Worm (Caenorhabditis elegans) whole organism, dauer: ENCODE results near the gene T05B4.9.

Source experiments
- unc-62 ChIP-seq: sonication (generic microtip); optimal IDR thresholded peaks from 2 replicates; lab custom pipeline; 2017; ENCODE audit warnings: missing biosample characterization, missing genetic modification reagents, missing genetic modification characterization

The T05B4.9 gene

DNA sequence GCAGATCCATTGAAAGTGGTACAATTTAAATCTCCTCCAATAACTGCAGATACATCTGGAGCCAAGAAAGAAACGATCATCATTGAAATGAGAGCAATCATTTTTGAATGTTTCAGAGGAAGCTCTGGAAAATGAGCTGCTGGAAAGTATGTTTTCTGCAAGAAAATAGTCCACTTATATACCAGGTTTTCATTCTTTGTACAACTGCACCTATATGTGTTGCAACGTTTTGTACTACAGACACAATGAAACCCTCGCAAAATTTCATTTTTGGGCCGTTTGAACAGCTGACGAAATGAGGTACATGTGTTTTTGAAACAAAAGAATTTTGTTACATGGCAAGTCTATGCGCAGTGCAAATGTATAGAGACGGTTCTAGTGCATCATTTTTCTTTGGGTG, at the start of gene T05B4.9:
TSS of gene T05B4.9 (minus strand) at position 101 of the 400 bp plus-strand sequence.
- TF ChIP-seq unc-62: no peak

- no peak for TF ChIP-seq unc-62
Observed at ce11 chrV:4164504-4164959, 46.3 kb upstream of the T05B4.9 start, which contains the start of gene Y45G5AM.3. Y45G5AM.3 (plus strand) TSS chrV:4164554.

DNA sequence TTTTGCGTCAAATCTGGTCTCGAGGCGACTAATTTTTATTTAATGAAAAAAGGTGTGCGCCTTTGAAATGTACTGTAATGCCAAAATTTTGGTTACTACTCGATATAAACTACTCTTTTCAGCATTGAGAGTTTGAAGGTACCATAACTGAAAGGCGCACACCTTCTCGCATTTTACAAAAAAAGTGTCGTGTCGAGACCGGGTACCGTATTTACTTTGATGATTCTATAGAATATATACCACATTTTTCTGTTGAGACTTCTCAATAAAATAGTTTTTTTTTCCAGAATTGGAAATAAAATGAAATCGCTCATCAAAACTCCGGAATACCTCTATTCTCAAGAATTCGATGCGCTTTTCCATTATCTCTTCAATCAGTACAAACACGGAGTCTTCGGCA, 44.7 kb upstream of the T05B4.9 start, which contains the start of gene Y45G5AM.4:
TSS of gene Y45G5AM.4 (plus strand) at position 301 of the 400 bp plus-strand sequence.
- no peak for TF ChIP-seq unc-62

- TF ChIP-seq unc-62: no peak
Observed at ce11 chrV:4160086-4160485, 41.9 kb upstream of the T05B4.9 start, which contains the start of gene Y45G5AM.5. Y45G5AM.5 (plus strand) TSS chrV:4160386.

ce11 chrV:4157291-4157690, 39.1 kb upstream of the T05B4.9 start:
- TF ChIP-seq unc-62: no peak

- TF ChIP-seq unc-62: no peak
Observed at ce11 chrV:4152200-4152599, 34.0 kb upstream of the T05B4.9 start, which contains the start of gene Y45G5AM.6. Y45G5AM.6 (minus strand) TSS chrV:4152300.

DNA sequence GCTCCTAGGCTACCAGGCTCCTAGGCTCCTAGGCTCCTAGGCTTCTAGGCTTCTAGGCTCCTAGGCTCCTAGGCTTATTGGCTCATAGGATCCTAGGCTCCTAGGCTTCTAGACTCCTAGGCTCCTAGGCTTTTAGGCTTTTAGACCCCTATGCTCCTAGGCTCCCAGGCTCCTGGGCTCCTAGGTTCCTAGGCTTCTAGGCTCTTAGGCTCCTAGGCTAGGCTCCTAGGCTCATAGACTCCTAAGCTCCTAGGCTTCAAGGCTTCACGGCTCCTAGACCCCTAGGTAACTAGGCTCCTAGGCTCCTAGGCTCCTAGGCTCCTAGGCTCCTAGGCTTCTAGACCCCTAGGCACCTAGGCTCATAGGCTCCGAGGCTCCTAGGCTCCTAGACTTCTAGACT, 33.2 kb upstream of the T05B4.9 start:
- no peak for TF ChIP-seq unc-62

ce11 chrV:4144205-4144604, 26.0 kb upstream of the T05B4.9 start, which contains the start of gene Y45G5AL.1:
Y45G5AL.1 (plus strand) TSS chrV:4144505.
- no peak for TF ChIP-seq unc-62

DNA sequence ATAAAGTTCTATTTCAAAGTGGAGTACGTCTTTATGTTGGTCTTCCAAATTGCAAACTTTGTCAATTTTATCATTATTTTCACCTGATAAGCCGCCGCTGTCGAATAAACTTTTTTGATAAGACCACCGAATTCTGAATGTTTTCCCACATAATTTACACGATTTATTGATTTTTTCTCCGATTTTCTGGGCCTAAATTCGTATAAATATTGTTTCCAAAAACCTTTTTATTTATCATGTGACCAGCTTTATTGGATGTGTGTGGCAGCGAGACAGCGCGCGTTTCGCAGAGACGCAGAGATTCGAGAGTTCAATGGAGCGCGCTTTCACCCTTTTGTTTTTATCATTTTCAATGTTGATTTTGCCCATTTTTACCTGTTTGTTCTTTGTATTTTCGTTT, 24.8 kb upstream of the T05B4.9 start:
- TF ChIP-seq unc-62: no peak

DNA sequence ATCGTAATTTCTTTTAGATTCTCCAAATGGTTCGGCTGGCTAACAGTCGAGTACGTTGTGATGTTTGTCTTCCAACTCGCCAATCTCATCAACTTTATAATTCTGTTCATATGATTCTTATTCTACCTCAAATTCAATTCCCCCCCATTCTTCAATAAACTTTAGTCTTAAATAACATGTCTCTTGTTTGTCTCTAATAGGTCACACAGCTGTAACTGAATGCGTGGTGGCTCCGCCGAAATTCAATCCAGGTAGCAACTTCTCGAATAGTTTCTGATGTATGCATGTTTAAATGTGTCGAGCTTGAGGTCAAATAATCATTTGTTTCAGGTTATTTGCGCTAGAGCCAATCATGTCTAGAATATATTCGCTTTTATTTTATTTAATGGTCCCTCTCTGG, 20.5 kb upstream of the T05B4.9 start, which contains the start of gene lgc-29:
TSS of gene lgc-29 (plus strand) at position 301 of the 400 bp plus-strand sequence.
- TF ChIP-seq unc-62: no peak

- no peak for TF ChIP-seq unc-62
Observed at ce11 chrV:4134728-4135127, 16.5 kb upstream of the T05B4.9 start, which contains the start of gene lgc-1. lgc-1 (plus strand) TSS chrV:4135028.

ce11 chrV:4131471-4131939, 13.3 kb upstream of the T05B4.9 start, which contains the start of gene nhr-57:
nhr-57 (plus strand) TSS chrV:4131889.
- TF ChIP-seq unc-62: no peak

- no peak for TF ChIP-seq unc-62
Observed at ce11 chrV:4129604-4130003, 11.4 kb upstream of the T05B4.9 start, which contains the start of gene phat-4. phat-4 (plus strand) TSS chrV:4129904.

DNA sequence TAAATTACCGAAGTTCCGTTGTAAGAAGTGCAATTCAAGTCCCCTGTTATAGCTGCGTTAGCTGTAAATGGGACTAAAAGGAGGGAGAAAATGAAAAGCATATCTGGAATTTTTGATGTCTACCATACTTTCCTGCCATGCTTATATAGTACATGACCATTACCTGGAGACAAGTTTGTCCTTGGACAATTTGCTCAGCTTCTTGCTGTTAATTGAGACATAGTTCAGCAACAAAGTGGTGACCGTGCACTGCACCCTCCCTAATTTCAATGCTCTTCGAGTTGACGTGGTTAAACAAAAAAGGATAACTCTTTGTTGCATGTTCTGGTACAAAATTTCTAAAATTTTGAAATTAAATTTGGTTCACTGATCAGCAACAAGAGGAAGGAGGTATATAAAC, 9.2 kb upstream of the T05B4.9 start, which contains the start of gene T05B4.13:
TSS of gene T05B4.13 (minus strand) at position 101 of the 400 bp plus-strand sequence.
- no peak for TF ChIP-seq unc-62

DNA sequence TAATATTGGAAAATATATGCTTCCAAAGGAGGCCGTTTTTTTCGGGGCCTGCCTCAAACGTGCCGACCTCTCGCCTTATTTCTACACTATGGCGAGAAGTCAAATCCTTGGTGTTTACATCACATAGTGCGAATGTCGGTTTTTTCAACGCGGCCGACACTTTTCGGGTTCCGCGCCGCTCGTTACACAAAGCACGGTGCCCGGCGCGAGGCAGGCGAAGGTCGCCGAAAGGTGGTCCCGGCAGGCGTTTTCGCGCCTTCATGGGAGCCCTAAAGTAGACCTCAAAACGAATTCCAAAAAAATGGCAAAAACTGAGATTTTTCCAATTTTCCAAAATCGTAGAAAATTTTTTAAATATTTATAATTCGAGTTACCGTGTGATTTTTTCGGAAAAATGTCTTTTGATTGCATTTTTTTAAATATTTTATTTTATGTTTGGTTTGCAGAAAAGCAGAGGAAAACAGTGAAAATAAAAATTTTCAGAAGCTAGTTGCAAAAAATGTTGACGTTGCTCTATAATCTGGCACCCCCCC, 7.4 kb upstream of the T05B4.9 start, which contains the start of gene T05B4.12:
TSS of gene T05B4.12 (minus strand) at position 483 of the 533 bp plus-strand sequence.
- TF ChIP-seq unc-62: no peak

- TF ChIP-seq unc-62: no peak
Observed at ce11 chrV:4122415-4122814, 4.2 kb upstream of the T05B4.9 start, which contains the start of gene phat-5. phat-5 (minus strand) TSS chrV:4122515.

DNA sequence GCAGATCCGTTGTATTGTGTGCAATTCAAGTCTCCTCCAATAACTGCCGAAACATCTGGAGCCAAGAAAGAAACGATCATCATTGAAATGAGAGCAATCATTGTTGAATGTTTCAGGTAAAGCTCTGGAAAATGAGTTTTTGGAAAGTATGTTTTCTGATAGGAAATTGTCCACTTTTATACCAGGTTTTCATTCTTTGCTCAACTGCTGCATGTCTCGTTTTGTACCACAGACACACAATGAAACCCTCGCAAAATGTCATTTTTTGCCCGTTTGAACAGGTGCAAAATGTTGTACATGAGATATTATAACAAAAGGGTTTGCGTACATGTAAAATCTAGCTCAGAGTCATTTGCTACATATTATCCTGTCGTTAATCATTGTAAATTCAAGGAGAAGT, 2.4 kb upstream of the T05B4.9 start, which contains the start of gene T05B4.10:
TSS of gene T05B4.10 (minus strand) at position 101 of the 400 bp plus-strand sequence.
- no peak for TF ChIP-seq unc-62

ce11 chrV:4116071-4116470, 2.2 kb downstream of the T05B4.9 start, which contains the start of gene T05B4.8:
T05B4.8 (minus strand) TSS chrV:4116171.
- no peak for TF ChIP-seq unc-62
